Worm (Caenorhabditis elegans) whole organism, L4 larva: ENCODE results near the gene R09E10.1.
A peak's percentile ranks its signal among the peaks of the same experiment; 100 is the strongest.
"Not testable (repeated sequence)": the region's sequence is repeated elsewhere in the genome, so short reads cannot be mapped to it uniquely, and the experiment has no call there.

Source experiments
- F10B5.3 ChIP-seq: sonication (generic microtip); optimal IDR thresholded peaks from 2 replicates; lab custom pipeline; 2016; ENCODE audit warnings: mild to moderate bottlenecking, missing genetic modification characterization, missing compliant biosample characterization
- F37D6.2 ChIP-seq: sonication (generic microtip); optimal IDR thresholded peaks from 2 replicates; lab custom pipeline; 2016; ENCODE audit warnings: mild to moderate bottlenecking, missing genetic modification characterization, missing compliant biosample characterization
- R02D3.7 ChIP-seq: fragments of 150-350 bp; sonication (generic microtip); optimal IDR thresholded peaks from 3 replicates; lab custom pipeline; 2014; ENCODE audit warnings: missing biosample characterization, missing genetic modification characterization
- T20F7.1 ChIP-seq: fragments of 200-800 bp; sonication (Bioruptor generic); optimal IDR thresholded peaks from 2 replicates; lab custom pipeline; 2018; ENCODE audit warnings: mild to moderate bottlenecking, missing genetic modification characterization, missing compliant biosample characterization
- Y105C5A.15 ChIP-seq: fragments of 200-800 bp; sonication (Bioruptor generic); IDR thresholded peaks from 2 replicates; pipeline ENCODE4 v1.3.6; 2022; ENCODE audit warnings: missing genetic modification characterization, missing compliant biosample characterization
- Y48G9A.11 ChIP-seq: fragments of 200-800 bp; sonication (Bioruptor generic); IDR thresholded peaks from 2 replicates; pipeline ENCODE4 v1.3.6; 2022; ENCODE audit warnings: missing genetic modification reagents, missing genetic modification characterization, missing compliant biosample characterization
- aha-1 ChIP-seq: fragments of 150-350 bp; peaks from one replicate; lab custom pipeline; 2014; ENCODE audit warnings: missing biosample characterization, missing genetic modification characterization
- attf-4 ChIP-seq: sonication (generic microtip); optimal IDR thresholded peaks from 3 replicates; lab custom pipeline; 2017; ENCODE audit warnings: missing biosample characterization, missing genetic modification characterization
- ceh-28 ChIP-seq: fragments of 150-350 bp; optimal IDR thresholded peaks from 2 replicates; lab custom pipeline; 2014; ENCODE audit warnings: missing biosample characterization, missing genetic modification reagents, missing genetic modification characterization
- ceh-44 ChIP-seq: fragments of 200-800 bp; sonication (Bioruptor generic); IDR thresholded peaks from 2 replicates; pipeline ENCODE4 v1.3.6; 2022; ENCODE audit warnings: missing genetic modification reagents, missing genetic modification characterization, missing compliant biosample characterization
- ceh-62 ChIP-seq: sonication (generic microtip); optimal IDR thresholded peaks from 2 replicates; lab custom pipeline; 2017; ENCODE audit warnings: missing biosample characterization, missing genetic modification characterization
- ces-1 ChIP-seq: fragments of 150-350 bp; sonication (generic microtip); optimal IDR thresholded peaks from 4 replicates; lab custom pipeline; 2014; ENCODE audit warnings: missing biosample characterization, missing genetic modification reagents, missing genetic modification characterization
- daf-16 ChIP-seq, 3 experiments: sonication (generic microtip); optimal IDR thresholded peaks; 2 replicates each; lab custom pipeline; 2016 to 2017; ENCODE audit warnings: missing genetic modification characterization in 3 of 3, missing genetic modification reagents in 3 of 3, mild to moderate bottlenecking in 2 of 3, missing compliant biosample characterization in 2 of 3, missing biosample characterization in 1 of 3, moderate library complexity in 1 of 3
- daf-19 ChIP-seq: fragments of 200-800 bp; sonication (Bioruptor generic); conservative IDR thresholded peaks from 2 replicates; pipeline ENCODE4 v1.3.6; 2022; ENCODE audit warnings: missing genetic modification characterization, missing compliant biosample characterization
- dmd-9 ChIP-seq: fragments of 200-800 bp; sonication (Bioruptor generic); IDR thresholded peaks from 2 replicates; pipeline ENCODE4 v1.3.6; 2022; ENCODE audit warnings: missing genetic modification reagents, missing genetic modification characterization, missing compliant biosample characterization
- dpl-1 ChIP-seq: fragments of 150-350 bp; optimal IDR thresholded peaks from 2 replicates; lab custom pipeline; 2014; ENCODE audit warnings: missing biosample characterization, missing genetic modification reagents, missing genetic modification characterization
- dve-1 ChIP-seq: sonication (generic microtip); optimal IDR thresholded peaks from 2 replicates; lab custom pipeline; 2017; ENCODE audit warnings: antibody characterized with exemption, mild to moderate bottlenecking, missing genetic modification characterization, missing compliant biosample characterization; ENCODE audit not compliant: insufficient read depth
- egl-27 ChIP-seq: sonication (generic microtip); optimal IDR thresholded peaks from 3 replicates; lab custom pipeline; 2017; ENCODE audit warnings: missing biosample characterization, missing genetic modification reagents, missing genetic modification characterization
- hif-1 ChIP-seq, 2 experiments: sonication (generic microtip); optimal IDR thresholded peaks; 2 replicates each; lab custom pipeline; 2016 to 2017; ENCODE audit warnings: missing compliant biosample characterization in 2 of 2, missing genetic modification characterization in 2 of 2, missing genetic modification reagents in 2 of 2, missing genotype in 2 of 2, mild to moderate bottlenecking in 1 of 2
- hlh-30 ChIP-seq: sonication (generic microtip); optimal IDR thresholded peaks from 2 replicates; lab custom pipeline; 2017; ENCODE audit warnings: antibody characterized with exemption, mild to moderate bottlenecking, missing genetic modification characterization, missing compliant biosample characterization; ENCODE audit not compliant: insufficient read depth
- lin-1 ChIP-seq: fragments of 200-800 bp; sonication (Bioruptor generic); IDR thresholded peaks from 2 replicates; pipeline ENCODE4 v1.3.6; 2022; ENCODE audit warnings: missing genetic modification reagents, missing genetic modification characterization, missing compliant biosample characterization
- lin-39 ChIP-seq: fragments of 150-350 bp; optimal IDR thresholded peaks from 2 replicates; lab custom pipeline; 2014; ENCODE audit warnings: missing biosample characterization, missing genetic modification reagents, missing genetic modification characterization
- lsy-2 ChIP-seq, 2 experiments: fragments of 150-350 bp in 1 of 2; sonication (generic microtip) in 1 of 2; optimal IDR thresholded peaks; 2 replicates each; lab custom pipeline; 2014 to 2017; ENCODE audit warnings: missing biosample characterization in 2 of 2, missing genetic modification characterization in 2 of 2
- madf-5 ChIP-seq, 2 experiments: fragments of 200-800 bp; sonication (Bioruptor generic); IDR thresholded peaks; 2 replicates each; pipeline ENCODE4 v1.3.6; 2022; ENCODE audit warnings: missing compliant biosample characterization in 2 of 2, missing genetic modification characterization in 2 of 2
- mdl-1 ChIP-seq, 2 experiments: fragments of 150-350 bp in 1 of 2; sonication (generic microtip) in 1 of 2; optimal IDR thresholded peaks; 2 replicates each; lab custom pipeline; 2014 to 2017; ENCODE audit warnings: missing biosample characterization in 2 of 2, missing genetic modification characterization in 2 of 2
- mep-1 ChIP-seq: fragments of 150-350 bp; sonication (generic microtip); optimal IDR thresholded peaks from 3 replicates; lab custom pipeline; 2014; ENCODE audit warnings: missing biosample characterization, missing genetic modification characterization
- mes-2 ChIP-seq: sonication (generic microtip); optimal IDR thresholded peaks from 2 replicates; lab custom pipeline; 2016; ENCODE audit warnings: missing genotype, mild to moderate bottlenecking, missing genetic modification characterization, missing compliant biosample characterization; ENCODE audit not compliant: poor library complexity, severe bottlenecking
- mxl-2 ChIP-seq: fragments of 200-800 bp; sonication (Bioruptor generic); conservative IDR thresholded peaks from 2 replicates; pipeline ENCODE4 v1.3.6; 2022; ENCODE audit warnings: missing genetic modification reagents, missing genetic modification characterization, missing compliant biosample characterization
- nhr-102 ChIP-seq: sonication (generic microtip); optimal IDR thresholded peaks from 2 replicates; lab custom pipeline; 2016; ENCODE audit warnings: mild to moderate bottlenecking, missing genetic modification characterization, moderate library complexity, missing compliant biosample characterization
- nhr-11 ChIP-seq: fragments of 150-350 bp; optimal IDR thresholded peaks from 2 replicates; lab custom pipeline; 2014; ENCODE audit warnings: missing biosample characterization, missing genetic modification characterization
- nhr-111 ChIP-seq: fragments of 200-800 bp; sonication (Bioruptor generic); optimal IDR thresholded peaks from 2 replicates; lab custom pipeline; 2018; ENCODE audit warnings: mild to moderate bottlenecking, missing genetic modification characterization, missing compliant biosample characterization
- nhr-237 ChIP-seq: sonication (generic microtip); optimal IDR thresholded peaks from 2 replicates; lab custom pipeline; 2017; ENCODE audit warnings: missing biosample characterization, missing genetic modification characterization
- nhr-41 ChIP-seq: fragments of 200-800 bp; sonication (Bioruptor generic); IDR thresholded peaks from 2 replicates; pipeline ENCODE4 v1.3.6; 2022; ENCODE audit warnings: missing genetic modification reagents, missing genetic modification characterization, missing compliant biosample characterization
- nhr-76 ChIP-seq: fragments of 150-350 bp; optimal IDR thresholded peaks from 2 replicates; lab custom pipeline; 2014; ENCODE audit warnings: missing biosample characterization, missing genetic modification characterization
- nhr-77 ChIP-seq: fragments of 150-350 bp; optimal IDR thresholded peaks from 2 replicates; lab custom pipeline; 2014; ENCODE audit warnings: missing biosample characterization, missing genetic modification characterization
- rbr-2 ChIP-seq: sonication (generic microtip); optimal IDR thresholded peaks from 2 replicates; lab custom pipeline; 2016; ENCODE audit warnings: missing genotype, missing genetic modification characterization, missing compliant biosample characterization
- snpc-1.2 ChIP-seq: fragments of 200-800 bp; sonication (Bioruptor generic); IDR thresholded peaks from 2 replicates; pipeline ENCODE4 v1.3.6; 2022; ENCODE audit warnings: missing genetic modification reagents, missing genetic modification characterization, missing compliant biosample characterization
- spr-3 ChIP-seq: fragments of 200-800 bp; sonication (Bioruptor generic); optimal IDR thresholded peaks from 2 replicates; lab custom pipeline; 2018; ENCODE audit warnings: mild to moderate bottlenecking, missing genetic modification characterization, missing compliant biosample characterization
- unc-130 ChIP-seq: sonication (generic microtip); optimal IDR thresholded peaks from 2 replicates; lab custom pipeline; 2016; ENCODE audit warnings: missing genetic modification reagents, missing genetic modification characterization, missing compliant biosample characterization
- unc-39 ChIP-seq: sonication (generic microtip); optimal IDR thresholded peaks from 2 replicates; lab custom pipeline; 2017; ENCODE audit warnings: missing biosample characterization, missing genetic modification characterization
- unc-62 ChIP-seq, 3 experiments: fragments of 150-350 bp in 1 of 3; sonication (generic microtip); optimal IDR thresholded peaks in 2 of 3; peaks in 1 of 3; 1 replicate in 1 of 3; 2 replicates in 2 of 3; lab custom pipeline; 2014 to 2017; ENCODE audit warnings: missing biosample characterization in 3 of 3, missing genetic modification characterization in 3 of 3, missing genetic modification reagents in 3 of 3, missing genotype in 1 of 3
- zag-1 ChIP-seq: fragments of 150-350 bp; optimal IDR thresholded peaks from 2 replicates; lab custom pipeline; 2014; ENCODE audit warnings: missing biosample characterization, missing genetic modification characterization
- zfp-2 ChIP-seq: sonication (generic microtip); optimal IDR thresholded peaks from 2 replicates; lab custom pipeline; 2016; ENCODE audit warnings: mild to moderate bottlenecking, missing genetic modification characterization, missing compliant biosample characterization

The R09E10.1 gene

ce11 chrIV:10322650-10323049 is at the start of gene R09E10.1:
Gene R09E10.1 (minus strand): TSS chrIV:10322750.
- not testable (repeated sequence) for TF ChIP-seq ces-1 (GFP tag; lab: Kevin White, UChicago); zag-1 (tag; lab: Kevin White, UChicago); lin-1 (GFP tag; lab: Robert Waterston, UW)

- no peak for TF ChIP-seq aha-1 (tag; lab: Kevin White, UChicago)
- TF ChIP-seq ceh-44, result no peak
- TF ChIP-seq nhr-76 (tag; lab: Kevin White, UChicago), result no peak
- no peak for TF ChIP-seq nhr-111 (GFP tag; lab: Kevin White, UChicago)
These were observed 45.8 kb upstream of the R09E10.1 start, which contains the start of gene iars-1 for ce11 chrIV:10368326-10368725. Gene iars-1 (plus strand): TSS chrIV:10368601.

ce11 chrIV:10367740-10368246 is 45.2 kb upstream of the R09E10.1 start, which contains the start of gene pges-2:
Gene pges-2 (minus strand): TSS chrIV:10367790.
- TF ChIP-seq dve-1 (tag; lab: Kevin White, UChicago) (peak; percentile 19), mes-2 (peak; percentile 22), lsy-2 (tag; optimal IDR thresholded peaks at IDR 0.05; lab: Kevin White, UChicago) (peak in 1 of 2 experiments; percentile 58), mep-1 (peak; percentile 22), dpl-1 (GFP tag; lab: Kevin White, UChicago) (peak; percentile 47), ces-1 (GFP tag; lab: Kevin White, UChicago) (no peak)
- TF ChIP-seq, all 104 proteins: peak for 5

DNA sequence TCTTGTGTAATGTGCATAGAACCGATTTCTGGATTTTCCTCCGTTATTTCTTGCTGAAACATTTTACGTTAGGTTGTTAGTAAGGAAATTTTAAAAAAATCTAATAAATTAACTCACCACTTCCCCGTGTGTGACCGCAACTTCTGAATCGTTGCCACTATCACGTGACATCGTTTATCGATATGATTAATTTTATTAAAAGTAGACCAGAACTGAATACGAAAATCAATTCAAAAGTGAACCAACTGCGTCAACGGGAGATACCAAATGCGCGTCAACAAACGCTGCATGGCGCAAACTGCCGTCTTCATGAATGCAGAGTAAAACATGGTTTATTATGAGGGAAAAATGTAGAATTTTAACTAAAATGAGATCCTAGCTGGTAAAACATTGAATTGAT is 43.5 kb upstream of the R09E10.1 start, which contains the start of gene sir-2.1:
Gene sir-2.1, minus strand, starts transcription at position 212 of the 400 bp plus-strand sequence.
- TF ChIP-seq mes-2 (peak; percentile 71), unc-39 (tag; lab: Kevin White, UChicago) (no peak), dmd-9 (no peak), attf-4 (tag; lab: Kevin White, UChicago) (no peak), hlh-30 (tag; lab: Kevin White, UChicago) (peak; percentile 54), R02D3.7 (tag; lab: Kevin White, UChicago) (no peak), hif-1 (tag; optimal IDR thresholded peaks at IDR 0.05; lab: Kevin White, UChicago) (no peak), snpc-1.2 (no peak), mxl-2 (GFP tag; lab: Robert Waterston, UW) (no peak), T20F7.1 (peak; percentile 65), F10B5.3 (tag; lab: Kevin White, UChicago) (peak; percentile 57), mep-1 (peak; percentile 50), nhr-11 (tag; lab: Kevin White, UChicago) (no peak), unc-130 (GFP tag; lab: Kevin White, UChicago) (peak; percentile 30), mdl-1 (tag; optimal IDR thresholded peaks at IDR 0.05; lab: Kevin White, UChicago) (no peak), lin-1 (GFP tag; lab: Robert Waterston, UW) (no peak), nhr-77 (tag; lab: Kevin White, UChicago) (no peak), zag-1 (tag; lab: Kevin White, UChicago) (no peak), nhr-237 (no peak), egl-27 (tag; lab: Kevin White, UChicago) (no peak), madf-5 (GFP tag; IDR thresholded peaks at IDR 0.05; lab: Robert Waterston, UW) (no peak), nhr-102 (tag; lab: Kevin White, UChicago) (peak; percentile 23), rbr-2 (tag; lab: Kevin White, UChicago) (peak; percentile 58), daf-16 (GFP tag; optimal IDR thresholded peaks at IDR 0.05; lab: Kevin White, UChicago) (no peak), daf-16 (tag; optimal IDR thresholded peaks at IDR 0.05; lab: Kevin White, UChicago) (peak; percentile 21), unc-62 (GFP tag; optimal IDR thresholded peaks at IDR 0.05 in 1 of 2; lab: Kevin White, UChicago) (no peak), unc-62 (tag; optimal IDR thresholded peaks at IDR 0.05; lab: Kevin White, UChicago) (no peak), F37D6.2 (tag; lab: Kevin White, UChicago) (no peak), spr-3 (GFP tag; lab: Kevin White, UChicago) (peak; percentile 5), zfp-2 (tag; lab: Kevin White, UChicago) (no peak), ceh-62 (tag; lab: Kevin White, UChicago) (no peak), Y105C5A.15 (GFP tag; lab: Robert Waterston, UW) (no peak), daf-19 (GFP tag; lab: Robert Waterston, UW) (no peak), Y48G9A.11 (GFP tag; lab: Robert Waterston, UW) (no peak), nhr-41 (no peak), lin-39 (no peak), ceh-28 (no peak)
